ENCODE assay signal across 1 fruit fly cellular context in the genomic region with DNA sequence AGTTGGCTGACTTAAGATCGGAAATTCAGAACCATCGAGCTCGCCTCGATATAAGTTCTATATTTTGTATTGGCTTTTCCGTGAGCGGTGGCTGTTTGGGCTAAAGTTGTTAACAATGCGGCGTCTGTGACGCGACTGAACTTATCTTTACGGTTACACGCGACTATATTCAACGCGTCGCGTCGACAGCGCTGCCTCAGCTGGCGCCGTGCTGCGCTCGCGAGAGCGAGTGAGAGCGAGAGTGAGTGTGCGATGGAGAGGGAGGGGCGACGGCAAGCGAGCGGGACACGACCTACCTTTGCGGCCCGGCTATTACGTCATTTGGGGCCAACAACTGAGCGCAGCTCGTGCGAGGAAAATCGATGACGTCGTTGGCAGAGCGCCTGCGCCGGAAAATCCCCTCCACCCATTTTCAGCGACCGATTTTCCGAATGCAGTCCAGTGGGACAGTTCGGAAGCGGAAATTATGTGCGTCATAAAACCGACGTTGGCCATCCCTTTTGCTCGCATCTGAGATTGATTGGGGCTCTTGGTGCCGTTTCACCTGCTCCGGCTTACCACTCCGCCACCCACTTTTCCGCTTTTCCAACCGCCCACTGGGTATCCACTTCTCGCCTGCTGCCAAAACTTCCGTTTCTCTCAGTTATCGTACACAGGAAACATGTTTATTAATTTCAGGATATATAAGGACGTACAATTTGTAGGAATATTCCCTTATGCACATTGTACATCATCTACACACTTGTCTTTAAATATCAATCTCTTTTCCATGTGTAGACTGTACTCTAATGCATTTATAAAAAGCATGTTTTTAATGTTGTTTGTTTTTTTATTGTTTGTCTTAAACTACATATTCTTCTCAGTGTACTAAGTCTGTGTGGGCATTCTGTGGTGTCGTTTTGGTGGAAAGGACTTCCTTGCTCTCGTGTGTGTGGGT.
TF ChIP-seq lines count a peak whose summit lies in the region.

A gene (minus strand): TSS at position 121 of the 937 bp plus-strand sequence.

TF ChIP-seq in whole organism, embryonic, 481 proteins besides CTCF, POLR2A, EP300 and RAD21 (continued from another document and continues in another):
- TF ChIP-seq hbn (GFP tag; IDR thresholded peaks at IDR 0.05; lab: Robert Waterston, UW; ENCODE audit: partially characterized antibody) (no peak), Atf-2 (GFP tag; optimal IDR thresholded peaks at IDR 0.05; lab: Kevin White, UChicago) (no peak), CG16863 (GFP tag; optimal IDR thresholded peaks at IDR 0.05; lab: Kevin White, UChicago) (no peak), gsb-n (tag; optimal IDR thresholded peaks at IDR 0.05; lab: Kevin White, UChicago) (no peak), kay (GFP tag; optimal IDR thresholded peaks at IDR 0.05; lab: Kevin White, UChicago) (no peak), fru (optimal IDR thresholded peaks at IDR 0.05; lab: Kevin White, UChicago) (no peak), ewg (GFP tag; optimal IDR thresholded peaks at IDR 0.05; lab: Kevin White, UChicago) (peak; percentile 95), Med (GFP tag; lab: Kevin White, UChicago) (peak; percentile 91), Elba2 (GFP tag; optimal IDR thresholded peaks at IDR 0.05; lab: Kevin White, UChicago) (no peak), CG2678 (tag; optimal IDR thresholded peaks at IDR 0.05; lab: Kevin White, UChicago) (peak; percentile 85), CG7786 (GFP tag; optimal IDR thresholded peaks at IDR 0.05; lab: Kevin White, UChicago) (peak; percentile 42), Six4 (GFP tag; optimal IDR thresholded peaks at IDR 0.05; lab: Kevin White, UChicago) (peak; percentile 18), CG30020 (tag; optimal IDR thresholded peaks at IDR 0.05; lab: Kevin White, UChicago) (no peak), nom (GFP tag; optimal IDR thresholded peaks at IDR 0.05; lab: Kevin White, UChicago) (no peak), Hsf (GFP tag; optimal IDR thresholded peaks at IDR 0.05; lab: Kevin White, UChicago) (peak; percentile 51), Spps (tag; optimal IDR thresholded peaks at IDR 0.05; lab: Kevin White, UChicago) (no peak), fd3F (GFP tag; optimal IDR thresholded peaks at IDR 0.05; lab: Kevin White, UChicago) (peak; percentile 29), yki (optimal IDR thresholded peaks at IDR 0.05; lab: Kevin White, UChicago) (no peak), ara (GFP tag; IDR thresholded peaks at IDR 0.05; lab: Robert Waterston, UW) (0 out of 2 replicates have a peak, but pooled peaks have one; percentile 27), CG6813 (GFP tag; optimal IDR thresholded peaks at IDR 0.05; lab: Kevin White, UChicago) (peak; percentile 18), NC2α (GFP tag; optimal IDR thresholded peaks at IDR 0.05; lab: Kevin White, UChicago) (no peak), pros (GFP tag; optimal IDR thresholded peaks at IDR 0.05; lab: Kevin White, UChicago) (no peak), disco-r (GFP tag; optimal IDR thresholded peaks at IDR 0.05; lab: Kevin White, UChicago) (no peak), ken (GFP tag; IDR thresholded peaks at IDR 0.05; lab: Robert Waterston, UW) (no peak), bigmax (GFP tag; optimal IDR thresholded peaks at IDR 0.05; lab: Kevin White, UChicago) (no peak), CG15011 (GFP tag; optimal IDR thresholded peaks at IDR 0.05; lab: Kevin White, UChicago) (no peak), her (GFP tag; optimal IDR thresholded peaks at IDR 0.05; lab: Kevin White, UChicago) (peak; percentile 41), fu2 (GFP tag; optimal IDR thresholded peaks at IDR 0.05; lab: Kevin White, UChicago) (peak; percentile 46), fd96Cb (tag; optimal IDR thresholded peaks at IDR 0.05; lab: Kevin White, UChicago) (peak; percentile 42), phol (tag; optimal IDR thresholded peaks at IDR 0.05; lab: Kevin White, UChicago) (peak; percentile 32), dm (GFP tag; optimal IDR thresholded peaks at IDR 0.05; lab: Kevin White, UChicago) (no peak), CG6272 (GFP tag; IDR thresholded peaks at IDR 0.05; lab: Robert Waterston, UW) (no peak), maf-S (GFP tag; optimal IDR thresholded peaks at IDR 0.05; lab: Kevin White, UChicago) (no peak), HHEX (GFP tag; optimal IDR thresholded peaks at IDR 0.05; lab: Kevin White, UChicago) (peak; percentile 43), tio (GFP tag; optimal IDR thresholded peaks at IDR 0.05; lab: Kevin White, UChicago) (no peak), Vsx1 (GFP tag; optimal IDR thresholded peaks at IDR 0.05; lab: Kevin White, UChicago) (no peak), CG18262 (tag; optimal IDR thresholded peaks at IDR 0.05; lab: Kevin White, UChicago) (no peak), C15 (GFP tag; IDR thresholded peaks at IDR 0.05; lab: Robert Waterston, UW) (no peak), gcm2 (GFP tag; optimal IDR thresholded peaks at IDR 0.05; lab: Kevin White, UChicago) (no peak), CG10565 (GFP tag; optimal IDR thresholded peaks at IDR 0.05; lab: Kevin White, UChicago) (no peak), CG32532 (GFP tag; IDR thresholded peaks at IDR 0.05; lab: Robert Waterston, UW) (peak; percentile 46; the same call in 1 of the 2 replicates), cwo (GFP tag; optimal IDR thresholded peaks at IDR 0.05; lab: Kevin White, UChicago) (peak; percentile 59), Abd-B (GFP tag; optimal IDR thresholded peaks at IDR 0.05; lab: Kevin White, UChicago) (peak; percentile 30), B-H1 (GFP tag; IDR thresholded peaks at IDR 0.05; lab: Robert Waterston, UW) (no peak), CG7839 (tag; optimal IDR thresholded peaks at IDR 0.05; lab: Kevin White, UChicago) (peak; percentile 66), CG13624 (GFP tag; optimal IDR thresholded peaks at IDR 0.05; lab: Kevin White, UChicago) (peak; percentile 36), onecut (GFP tag; IDR thresholded peaks at IDR 0.05; lab: Robert Waterston, UW) (peak; percentile 98), seq (GFP tag; IDR thresholded peaks at IDR 0.05; lab: Robert Waterston, UW) (no peak), pfk (GFP tag; optimal IDR thresholded peaks at IDR 0.05; lab: Kevin White, UChicago) (no peak), Dp (GFP tag; optimal IDR thresholded peaks at IDR 0.05; lab: Kevin White, UChicago) (no peak), CG43689 (GFP tag; IDR thresholded peaks at IDR 0.05; lab: Robert Waterston, UW) (no peak), Fer1 (GFP tag; optimal IDR thresholded peaks at IDR 0.05; lab: Kevin White, UChicago) (peak; percentile 84), CG13775 (GFP tag; optimal IDR thresholded peaks at IDR 0.05; lab: Kevin White, UChicago) (no peak), CG8944 (GFP tag; optimal IDR thresholded peaks at IDR 0.05; lab: Kevin White, UChicago) (no peak), sqz (GFP tag; optimal IDR thresholded peaks at IDR 0.05; lab: Kevin White, UChicago) (no peak), stwl (tag; optimal IDR thresholded peaks at IDR 0.05; lab: Kevin White, UChicago) (no peak), lilli (GFP tag; optimal IDR thresholded peaks at IDR 0.05; lab: Kevin White, UChicago) (peak; percentile 49), schlank (tag; optimal IDR thresholded peaks at IDR 0.05; lab: Kevin White, UChicago) (peak; percentile 17), CG17361 (GFP tag; IDR thresholded peaks at IDR 0.05; lab: Robert Waterston, UW) (no peak), Hr39 (optimal IDR thresholded peaks at IDR 0.05; lab: Kevin White, UChicago) (no peak), unpg (GFP tag; optimal IDR thresholded peaks at IDR 0.05; lab: Kevin White, UChicago) (peak; percentile 38), unc-4 (GFP tag; IDR thresholded peaks at IDR 0.05; lab: Robert Waterston, UW; ENCODE audit: partially characterized antibody) (peak; percentile 45; the same call in 1 of the 2 replicates), Xrp1 (GFP tag; IDR thresholded peaks at IDR 0.05; lab: Robert Waterston, UW) (peak; percentile 23; the same call in 1 of the 2 replicates), Drgx (GFP tag; IDR thresholded peaks at IDR 0.05; lab: Robert Waterston, UW) (peak; percentile 32), CG3847 (GFP tag; IDR thresholded peaks at IDR 0.05; lab: Robert Waterston, UW) (no peak), dimm (GFP tag; IDR thresholded peaks at IDR 0.05; lab: Robert Waterston, UW) (no peak), CG2202 (tag; optimal IDR thresholded peaks at IDR 0.05; lab: Kevin White, UChicago) (no peak), usp (GFP tag; optimal IDR thresholded peaks at IDR 0.05; lab: Kevin White, UChicago) (no peak), Nf-YC (tag; optimal IDR thresholded peaks at IDR 0.05; lab: Kevin White, UChicago) (no peak), ci (GFP tag; IDR thresholded peaks at IDR 0.05; lab: Robert Waterston, UW) (peak; percentile 65; the same call in 2 of the 3 replicates), zf30C (GFP tag; optimal IDR thresholded peaks at IDR 0.05; lab: Kevin White, UChicago) (peak; percentile 42), HLHmδ (GFP tag; optimal IDR thresholded peaks at IDR 0.05; lab: Kevin White, UChicago) (peak; percentile 86), ssp (GFP tag; IDR thresholded peaks at IDR 0.05; lab: Robert Waterston, UW) (no peak), vvl (GFP tag; IDR thresholded peaks at IDR 0.05; lab: Robert Waterston, UW) (no peak), Dfd (GFP tag; optimal IDR thresholded peaks at IDR 0.05; lab: Kevin White, UChicago) (no peak), corto (GFP tag; optimal IDR thresholded peaks at IDR 0.05; lab: Kevin White, UChicago) (no peak), peb (GFP tag; IDR thresholded peaks at IDR 0.05; lab: Robert Waterston, UW) (no peak), ab (GFP tag; optimal IDR thresholded peaks at IDR 0.05; lab: Kevin White, UChicago) (no peak), CG12155 (GFP tag; optimal IDR thresholded peaks at IDR 0.05; lab: Kevin White, UChicago) (no peak), Atf6 (GFP tag; IDR thresholded peaks at IDR 0.05; lab: Robert Waterston, UW) (peak; percentile 59), chm (GFP tag; IDR thresholded peaks at IDR 0.05; lab: Robert Waterston, UW) (no peak; the same call in 1 of the 2 replicates), CG7963 (GFP tag; IDR thresholded peaks at IDR 0.05; lab: Robert Waterston, UW; ENCODE audit: partially characterized antibody) (no peak), gfzf (GFP tag; optimal IDR thresholded peaks at IDR 0.05; lab: Kevin White, UChicago) (no peak), MESR4 (GFP tag; optimal IDR thresholded peaks at IDR 0.05; lab: Kevin White, UChicago) (no peak), ind (GFP tag; optimal IDR thresholded peaks at IDR 0.05; lab: Kevin White, UChicago) (peak; percentile 52), ttk (GFP tag; IDR thresholded peaks at IDR 0.05; lab: Robert Waterston, UW) (no peak), CG8388 (GFP tag; optimal IDR thresholded peaks at IDR 0.05; lab: Kevin White, UChicago) (peak; percentile 5), sens (GFP tag; lab: Kevin White, UChicago) (no peak), klu (GFP tag; IDR thresholded peaks at IDR 0.05; lab: Robert Waterston, UW) (no peak), CG17829 (tag; optimal IDR thresholded peaks at IDR 0.05; lab: Kevin White, UChicago) (no peak), prd (optimal IDR thresholded peaks at IDR 0.05; lab: Kevin White, UChicago) (no peak), prd (GFP tag; IDR thresholded peaks at IDR 0.05; lab: Robert Waterston, UW) (no peak), gsb (GFP tag; IDR thresholded peaks at IDR 0.05; lab: Robert Waterston, UW) (no peak), CG10147 (GFP tag; optimal IDR thresholded peaks at IDR 0.05; lab: Kevin White, UChicago) (peak; percentile 29), CG2712 (tag; optimal IDR thresholded peaks at IDR 0.05; lab: Kevin White, UChicago) (peak; percentile 33), CG6254 (GFP tag; optimal IDR thresholded peaks at IDR 0.05; lab: Kevin White, UChicago) (no peak), hth (optimal IDR thresholded peaks at IDR 0.05; lab: Kevin White, UChicago) (no peak), Ets97D (GFP tag; optimal IDR thresholded peaks at IDR 0.05; lab: Kevin White, UChicago) (peak; percentile 12), CG17359 (tag; optimal IDR thresholded peaks at IDR 0.05; lab: Kevin White, UChicago) (peak; percentile 64), org-1 (GFP tag; optimal IDR thresholded peaks at IDR 0.05; lab: Kevin White, UChicago) (peak; percentile 4), Ets65A (GFP tag; lab: Kevin White, UChicago) (no peak), psq (GFP tag; optimal IDR thresholded peaks at IDR 0.05; lab: Kevin White, UChicago) (no peak), CG13123 (GFP tag; optimal IDR thresholded peaks at IDR 0.05; lab: Kevin White, UChicago) (no peak), CG10209 (GFP tag; optimal IDR thresholded peaks at IDR 0.05; lab: Kevin White, UChicago) (peak; percentile 22), Awh (GFP tag; IDR thresholded peaks at IDR 0.05; lab: Robert Waterston, UW) (peak; percentile 54; the same call in 1 of the 2 replicates), HLH4C (GFP tag; IDR thresholded peaks at IDR 0.05; lab: Robert Waterston, UW; ENCODE audit: partially characterized antibody) (no peak; the same call in 2 of the 3 replicates), pzg (GFP tag; optimal IDR thresholded peaks at IDR 0.05; lab: Kevin White, UChicago) (no peak), bbx (GFP tag; IDR thresholded peaks at IDR 0.05; lab: Robert Waterston, UW; ENCODE audit: partially characterized antibody) (no peak), CG34376 (GFP tag; optimal IDR thresholded peaks at IDR 0.05; lab: Kevin White, UChicago) (peak; percentile 52), mld (GFP tag; IDR thresholded peaks at IDR 0.05; lab: Robert Waterston, UW; ENCODE audit: partially characterized antibody) (no peak), jing (GFP tag; optimal IDR thresholded peaks at IDR 0.05; lab: Kevin White, UChicago) (peak; percentile 18), pum (GFP tag; optimal IDR thresholded peaks at IDR 0.05; lab: Kevin White, UChicago) (no peak), CG14014 (GFP tag; IDR thresholded peaks at IDR 0.05; lab: Robert Waterston, UW) (peak; percentile 44), tll (GFP tag; optimal IDR thresholded peaks at IDR 0.05; lab: Kevin White, UChicago) (no peak), CG3163 (GFP tag; optimal IDR thresholded peaks at IDR 0.05; lab: Kevin White, UChicago) (no peak), luna (GFP tag; optimal IDR thresholded peaks at IDR 0.05; lab: Kevin White, UChicago) (no peak), CG3995 (GFP tag; optimal IDR thresholded peaks at IDR 0.05; lab: Kevin White, UChicago) (no peak), HLH3B (GFP tag; IDR thresholded peaks at IDR 0.05; lab: Robert Waterston, UW) (peak; percentile 41), tap (tag; optimal IDR thresholded peaks at IDR 0.05; lab: Kevin White, UChicago) (no peak), emc (GFP tag; optimal IDR thresholded peaks at IDR 0.05; lab: Kevin White, UChicago) (no peak), H15 (GFP tag; IDR thresholded peaks at IDR 0.05; lab: Robert Waterston, UW) (no peak), HLH54F (GFP tag; optimal IDR thresholded peaks at IDR 0.05; lab: Kevin White, UChicago) (peak; percentile 43), CG11696 (GFP tag; IDR thresholded peaks at IDR 0.05; lab: Robert Waterston, UW) (no peak), Side (GFP tag; optimal IDR thresholded peaks at IDR 0.05; lab: Kevin White, UChicago) (peak; percentile 48), trh (GFP tag; optimal IDR thresholded peaks at IDR 0.05; lab: Kevin White, UChicago) (no peak)
